Worm (Caenorhabditis elegans): ENCODE measurements around the gene epic-1.

ce11 chrIV:17432223-17432826 lies 39.4 kb downstream of the epic-1 start:
- no peak for TF ChIP-seq flh-1 (GFP tag; optimal IDR thresholded peaks at IDR 0.05)
- no peak for TF ChIP-seq sem-2 (GFP tag; optimal IDR thresholded peaks at IDR 0.05)

Data from whole organism, mixed stage, embryonic.